Worm (Caenorhabditis elegans): ENCODE results near the gene F14F3.4.

DNA sequence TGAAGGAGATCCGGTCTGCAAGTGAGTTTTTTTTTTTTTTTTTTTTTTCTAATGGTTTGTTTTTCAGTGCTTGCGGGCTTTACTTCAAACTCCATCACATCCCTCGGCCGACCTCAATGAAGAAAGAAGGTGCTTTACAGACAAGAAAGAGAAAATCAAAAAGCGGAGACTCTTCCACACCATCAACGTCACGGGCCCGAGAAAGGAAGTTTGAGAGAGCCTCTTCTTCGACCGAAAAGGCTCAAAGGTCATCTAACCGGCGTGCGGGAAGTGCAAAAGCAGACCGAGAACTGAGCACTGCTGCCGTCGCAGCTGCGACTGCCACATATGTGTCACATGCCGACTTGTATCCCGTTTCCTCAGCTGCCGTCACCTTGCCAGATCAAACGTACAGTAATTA lies 38.9 kb downstream of the F14F3.4 start:
- no peak for TF ChIP-seq snpc-4 (tag; optimal IDR thresholded peaks at IDR 0.05)
- no peak for TF ChIP-seq pha-4 (tag; optimal IDR thresholded peaks at IDR 0.05)
- TF ChIP-seq ceh-82 (tag; optimal IDR thresholded peaks at IDR 0.05), result no peak
- TF ChIP-seq ama-1 (optimal IDR thresholded peaks at IDR 0.05), result no peak
- TF ChIP-seq ZK546.5 (tag; optimal IDR thresholded peaks at IDR 0.05), result no peak
- no peak for TF ChIP-seq skn-1 (tag; optimal IDR thresholded peaks at IDR 0.05)
- TF ChIP-seq egl-5 (tag; optimal IDR thresholded peaks at IDR 0.05), result no peak
- TF ChIP-seq tbx-2 (tag; optimal IDR thresholded peaks at IDR 0.05), result no peak

All from whole organism, L3 larva.